Worm (Caenorhabditis elegans) whole organism, mixed stage, embryonic: ENCODE data around the gene rpt-1.

ENCODE experiments used
- bed-3 ChIP-seq: fragments of 200-800 bp; sonication (Bioruptor generic); optimal IDR thresholded peaks from 3 replicates; lab custom pipeline; 2018; ENCODE audit warnings: mild to moderate bottlenecking, missing genetic modification characterization, moderate library complexity, missing compliant biosample characterization
- blmp-1 ChIP-seq: fragments of 150-350 bp; optimal IDR thresholded peaks from 2 replicates; lab custom pipeline; 2014; ENCODE audit warnings: missing biosample characterization, missing genetic modification characterization
- elt-3 ChIP-seq: fragments of 150-350 bp; optimal IDR thresholded peaks from 2 replicates; lab custom pipeline; 2014; ENCODE audit warnings: missing biosample characterization, missing genetic modification characterization
- ham-2 ChIP-seq: fragments of 200-800 bp; sonication (Bioruptor generic); optimal IDR thresholded peaks from 2 replicates; lab custom pipeline; 2018; ENCODE audit warnings: mild to moderate bottlenecking, missing genetic modification characterization, missing compliant biosample characterization
- hlh-1 ChIP-seq: fragments of 150-350 bp; optimal IDR thresholded peaks from 2 replicates; lab custom pipeline; 2014; ENCODE audit warnings: missing biosample characterization, missing genetic modification reagents, missing genetic modification characterization
- lin-13 ChIP-seq: fragments of 150-350 bp; optimal IDR thresholded peaks from 2 replicates; lab custom pipeline; 2014; ENCODE audit warnings: missing biosample characterization, missing genetic modification characterization
- lsy-2 ChIP-seq: fragments of 150-350 bp; optimal IDR thresholded peaks from 2 replicates; lab custom pipeline; 2014; ENCODE audit warnings: missing biosample characterization, missing genetic modification characterization
- nhr-12 ChIP-seq: fragments of 150-350 bp; optimal IDR thresholded peaks from 2 replicates; lab custom pipeline; 2014; ENCODE audit warnings: missing biosample characterization, missing genetic modification characterization
- nhr-237 ChIP-seq: fragments of 150-350 bp; optimal IDR thresholded peaks from 2 replicates; lab custom pipeline; 2014; ENCODE audit warnings: missing biosample characterization, missing genetic modification characterization
- nhr-28 ChIP-seq: fragments of 150-350 bp; optimal IDR thresholded peaks from 2 replicates; lab custom pipeline; 2014; ENCODE audit warnings: missing biosample characterization, missing genetic modification characterization
- snpc-4 ChIP-seq: fragments of 150-350 bp; optimal IDR thresholded peaks from 2 replicates; lab custom pipeline; 2014; ENCODE audit warnings: missing biosample characterization, missing genetic modification characterization
- unc-39 ChIP-seq: fragments of 150-350 bp; optimal IDR thresholded peaks from 2 replicates; lab custom pipeline; 2014; ENCODE audit warnings: missing biosample characterization, missing genetic modification characterization
- unc-62 ChIP-seq: fragments of 150-350 bp; optimal IDR thresholded peaks from 2 replicates; lab custom pipeline; 2014; ENCODE audit warnings: missing biosample characterization, missing genetic modification reagents, missing genetic modification characterization

DNA sequence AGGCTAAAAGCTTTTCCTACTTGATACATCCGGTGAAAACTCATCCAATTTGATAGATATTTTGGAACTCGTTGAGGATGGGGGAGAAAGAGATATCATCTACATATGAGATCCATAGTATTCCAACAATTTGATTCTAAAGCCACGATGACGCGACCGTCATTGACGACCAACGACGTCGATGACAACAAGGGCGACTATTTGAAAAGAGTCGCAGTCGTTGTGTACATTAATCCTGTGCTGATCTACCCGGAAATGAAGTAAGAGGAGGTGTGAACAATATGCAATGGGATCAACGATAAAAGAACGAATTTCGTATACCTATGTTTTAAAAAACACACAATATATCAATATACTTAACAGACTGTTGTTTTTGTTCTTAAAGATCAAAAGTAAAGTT, 46.0 kb upstream of the rpt-1 start:
- no peak for TF ChIP-seq nhr-28
- TF ChIP-seq lin-13 (tag; lab: Kevin White, UChicago), result no peak
- no peak for TF ChIP-seq nhr-237 (tag; lab: Kevin White, UChicago)
- TF ChIP-seq elt-3 (tag; lab: Kevin White, UChicago), result no peak
- no peak for TF ChIP-seq unc-62 (GFP tag; lab: Kevin White, UChicago)
- no peak for TF ChIP-seq ham-2 (GFP tag; lab: Kevin White, UChicago)
- no peak for TF ChIP-seq blmp-1
- no peak for TF ChIP-seq hlh-1 (tag; lab: Kevin White, UChicago)
- TF ChIP-seq unc-39 (tag; lab: Kevin White, UChicago), result no peak
- TF ChIP-seq nhr-12 (tag; lab: Kevin White, UChicago), result no peak
- TF ChIP-seq snpc-4, result no peak
- no peak for TF ChIP-seq lsy-2 (tag; lab: Kevin White, UChicago)
- TF ChIP-seq bed-3 (GFP tag; lab: Kevin White, UChicago), result no peak
